Worm (Caenorhabditis elegans) whole organism, mixed stage, embryonic: ENCODE results near the gene fezf-1.

Source experiments
- M03D4.4 ChIP-seq: sonication (generic microtip); optimal IDR thresholded peaks from 2 replicates; lab custom pipeline; 2017; ENCODE audit warnings: mild to moderate bottlenecking, missing genetic modification characterization, missing compliant biosample characterization
- cnd-1 ChIP-seq: fragments of 200-800 bp; sonication (Bioruptor generic); optimal IDR thresholded peaks from 2 replicates; lab custom pipeline; 2018; ENCODE audit warnings: mild to moderate bottlenecking, missing genetic modification characterization, missing compliant biosample characterization
- drap-1 ChIP-seq: fragments of 200-800 bp; sonication (Bioruptor generic); optimal IDR thresholded peaks from 3 replicates; lab custom pipeline; 2018; ENCODE audit warnings: mild to moderate bottlenecking, missing genetic modification characterization, missing compliant biosample characterization
- elt-3 ChIP-seq: fragments of 150-350 bp; optimal IDR thresholded peaks from 2 replicates; lab custom pipeline; 2014; ENCODE audit warnings: missing biosample characterization, missing genetic modification characterization
- lsy-2 ChIP-seq: fragments of 150-350 bp; optimal IDR thresholded peaks from 2 replicates; lab custom pipeline; 2014; ENCODE audit warnings: missing biosample characterization, missing genetic modification characterization
- mab-5 ChIP-seq: fragments of 150-350 bp; optimal IDR thresholded peaks from 2 replicates; lab custom pipeline; 2014; ENCODE audit warnings: missing biosample characterization, missing genetic modification characterization
- sptf-1 ChIP-seq: sonication (generic microtip); optimal IDR thresholded peaks from 2 replicates; lab custom pipeline; 2017; ENCODE audit warnings: mild to moderate bottlenecking, missing genetic modification characterization, moderate library complexity, missing compliant biosample characterization
- unc-62 ChIP-seq: fragments of 150-350 bp; optimal IDR thresholded peaks from 2 replicates; lab custom pipeline; 2014; ENCODE audit warnings: missing biosample characterization, missing genetic modification reagents, missing genetic modification characterization
- zip-8 ChIP-seq: fragments of 150-350 bp; optimal IDR thresholded peaks from 2 replicates; lab custom pipeline; 2014; ENCODE audit warnings: missing biosample characterization, missing genetic modification characterization
- ztf-11 ChIP-seq: fragments of 150-350 bp; optimal IDR thresholded peaks from 2 replicates; lab custom pipeline; 2014; ENCODE audit warnings: missing biosample characterization, missing genetic modification characterization

- TF ChIP-seq sptf-1 (tag; lab: Kevin White, UChicago) (no peak), drap-1 (GFP tag; lab: Kevin White, UChicago) (no peak), ztf-11 (tag; lab: Kevin White, UChicago) (no peak), mab-5 (tag; lab: Kevin White, UChicago) (no peak), elt-3 (tag; lab: Kevin White, UChicago) (no peak), lsy-2 (tag; lab: Kevin White, UChicago) (no peak), M03D4.4 (tag; lab: Kevin White, UChicago) (no peak), cnd-1 (tag; lab: Kevin White, UChicago) (no peak), zip-8 (tag; lab: Kevin White, UChicago) (no peak), unc-62 (GFP tag; lab: Kevin White, UChicago) (no peak)
Measured at ce11 chrIV:13512112-13512569, 46.2 kb downstream of the fezf-1 start, which contains the start of gene puf-3.
